Worm (Caenorhabditis elegans) whole organism, young adult: ENCODE data around the gene ZC84.6.
A peak's percentile ranks its signal among the peaks of the same experiment; 100 is the strongest.

Experiments used
- D2030.7 ChIP-seq: fragments of 200-800 bp; sonication (Bioruptor generic); IDR thresholded peaks from 2 replicates; pipeline ENCODE4 v1.3.6; 2022; ENCODE audit warnings: missing genetic modification reagents, missing genetic modification characterization, missing compliant biosample characterization
- F10E7.11 ChIP-seq: sonication (generic microtip); optimal IDR thresholded peaks from 2 replicates; lab custom pipeline; 2017; ENCODE audit warnings: mild to moderate bottlenecking, missing genetic modification characterization, moderate library complexity, missing compliant biosample characterization
- F57A8.1 ChIP-seq: fragments of 200-800 bp; sonication (Bioruptor generic); optimal IDR thresholded peaks from 2 replicates; lab custom pipeline; 2018; ENCODE audit warnings: mild to moderate bottlenecking, missing genetic modification characterization, moderate library complexity, missing compliant biosample characterization
- Y53F4B.3 ChIP-seq: fragments of 200-800 bp; sonication (Bioruptor generic); IDR thresholded peaks from 2 replicates; pipeline ENCODE4 v1.3.6; 2022; ENCODE audit warnings: missing genetic modification reagents, missing genetic modification characterization, missing compliant biosample characterization
- Y56A3A.18 ChIP-seq: fragments of 200-800 bp; sonication (Bioruptor generic); IDR thresholded peaks from 2 replicates; pipeline ENCODE4 v1.3.6; 2022; ENCODE audit warnings: missing genetic modification reagents, missing genetic modification characterization, missing compliant biosample characterization
- Y67H2A.10 ChIP-seq: fragments of 200-800 bp; sonication (Bioruptor generic); conservative IDR thresholded peaks from 2 replicates; pipeline ENCODE4 v1.3.6; 2022; ENCODE audit warnings: missing genetic modification reagents, missing genetic modification characterization, missing compliant biosample characterization
- Y79H2A.3 ChIP-seq: fragments of 200-800 bp; sonication (Bioruptor generic); conservative IDR thresholded peaks from 2 replicates; pipeline ENCODE4 v1.3.6; 2022; ENCODE audit warnings: missing genetic modification reagents, missing genetic modification characterization, missing compliant biosample characterization
- akir-1 ChIP-seq: fragments of 200-800 bp; sonication (Bioruptor generic); optimal IDR thresholded peaks from 2 replicates; lab custom pipeline; 2018; ENCODE audit warnings: mild to moderate bottlenecking, missing genetic modification characterization, moderate library complexity, missing compliant biosample characterization
- aptf-2 ChIP-seq: fragments of 200-800 bp; sonication (Bioruptor generic); conservative IDR thresholded peaks from 2 replicates; pipeline ENCODE4 v1.3.6; 2022; ENCODE audit warnings: missing genetic modification reagents, missing genetic modification characterization, missing compliant biosample characterization
- aptf-3 ChIP-seq: fragments of 200-800 bp; sonication (Bioruptor generic); IDR thresholded peaks from 2 replicates; pipeline ENCODE4 v1.3.6; 2022; ENCODE audit warnings: missing genetic modification characterization, missing compliant biosample characterization
- atf-7 ChIP-seq: sonication (generic microtip); optimal IDR thresholded peaks from 2 replicates; lab custom pipeline; 2017; ENCODE audit warnings: mild to moderate bottlenecking, missing genetic modification characterization, missing compliant biosample characterization
- attf-3 ChIP-seq: fragments of 200-800 bp; sonication (Bioruptor generic); conservative IDR thresholded peaks from 2 replicates; pipeline ENCODE4 v1.3.6; 2022; ENCODE audit warnings: missing genetic modification reagents, missing genetic modification characterization, missing compliant biosample characterization
- cebp-1 ChIP-seq, 2 experiments: fragments of 200-800 bp in 1 of 2; sonication (Bioruptor generic) in 1 of 2; sonication (generic microtip) in 1 of 2; IDR thresholded peaks in 1 of 2; optimal IDR thresholded peaks in 1 of 2; 2 replicates each; pipeline versions ENCODE4 v1.3.6 to Lab custom; 2017 to 2022; ENCODE audit warnings: missing compliant biosample characterization in 2 of 2, missing genetic modification characterization in 2 of 2, mild to moderate bottlenecking in 1 of 2, missing genetic modification reagents in 1 of 2, moderate library complexity in 1 of 2
- ceh-100 ChIP-seq: fragments of 200-800 bp; sonication (Bioruptor generic); IDR thresholded peaks from 2 replicates; pipeline ENCODE4 v1.3.6; 2022; ENCODE audit warnings: missing genetic modification reagents, missing genetic modification characterization, missing compliant biosample characterization
- efl-1 ChIP-seq: fragments of 150-350 bp; optimal IDR thresholded peaks from 2 replicates; lab custom pipeline; 2014; ENCODE audit warnings: missing biosample characterization, missing genetic modification reagents, missing genetic modification characterization
- egl-44 ChIP-seq: fragments of 200-800 bp; sonication (Bioruptor generic); IDR thresholded peaks from 2 replicates; pipeline ENCODE4 v1.3.6; 2022; ENCODE audit warnings: missing genetic modification reagents, missing genetic modification characterization, missing compliant biosample characterization
- fkh-3 ChIP-seq: sonication (generic microtip); optimal IDR thresholded peaks from 2 replicates; lab custom pipeline; 2016; ENCODE audit warnings: mild to moderate bottlenecking, missing genetic modification characterization, missing compliant biosample characterization
- hmg-1.2 ChIP-seq: fragments of 200-800 bp; sonication (Bioruptor generic); IDR thresholded peaks from 2 replicates; pipeline ENCODE4 v1.3.6; 2022; ENCODE audit warnings: missing genetic modification reagents, missing genetic modification characterization, missing compliant biosample characterization
- hrde-1 ChIP-seq: sonication (generic microtip); optimal IDR thresholded peaks from 2 replicates; lab custom pipeline; 2016; ENCODE audit warnings: missing genetic modification characterization, mild to moderate bottlenecking, missing compliant biosample characterization, moderate library complexity, missing genotype, missing genetic modification reagents, borderline replicate concordance
- let-607 ChIP-seq, 2 experiments: fragments of 200-800 bp in 1 of 2; sonication (Bioruptor generic) in 1 of 2; sonication (generic microtip) in 1 of 2; optimal IDR thresholded peaks; 2 replicates each; lab custom pipeline; 2016 to 2018; ENCODE audit warnings: mild to moderate bottlenecking in 2 of 2, missing compliant biosample characterization in 2 of 2, missing genetic modification characterization in 2 of 2, moderate library complexity in 2 of 2, missing genotype in 1 of 2
- lin-35 ChIP-seq, 3 experiments: fragments of 150-350 bp in 2 of 3; sonication (generic microtip) in 1 of 3; optimal IDR thresholded peaks; 2 replicates each; lab custom pipeline; 2014 to 2018; ENCODE audit warnings: missing biosample characterization in 3 of 3, missing genetic modification characterization in 3 of 3, missing genetic modification reagents in 3 of 3
- lir-1 ChIP-seq: fragments of 200-800 bp; sonication (Bioruptor generic); conservative IDR thresholded peaks from 2 replicates; pipeline ENCODE4 v1.3.6; 2022; ENCODE audit warnings: missing genetic modification reagents, missing genetic modification characterization, missing compliant biosample characterization
- madf-3 ChIP-seq: fragments of 200-800 bp; sonication (Bioruptor generic); IDR thresholded peaks from 2 replicates; pipeline ENCODE4 v1.3.6; 2022; ENCODE audit warnings: missing genetic modification reagents, missing genetic modification characterization, missing compliant biosample characterization
- madf-8 ChIP-seq: fragments of 200-800 bp; sonication (Bioruptor generic); conservative IDR thresholded peaks from 2 replicates; pipeline ENCODE4 v1.3.6; 2022; ENCODE audit warnings: missing genetic modification reagents, missing genetic modification characterization, missing compliant biosample characterization
- mel-28 ChIP-seq: sonication (generic microtip); optimal IDR thresholded peaks from 2 replicates; lab custom pipeline; 2016; ENCODE audit warnings: borderline replicate concordance, mild to moderate bottlenecking, missing genetic modification characterization, missing compliant biosample characterization
- nhr-179 ChIP-seq: sonication (generic microtip); optimal IDR thresholded peaks from 2 replicates; lab custom pipeline; 2016; ENCODE audit warnings: mild to moderate bottlenecking, missing genetic modification characterization, missing compliant biosample characterization
- nhr-27 ChIP-seq: fragments of 200-800 bp; sonication (Bioruptor generic); optimal IDR thresholded peaks from 2 replicates; lab custom pipeline; 2018; ENCODE audit warnings: mild to moderate bottlenecking, missing genetic modification characterization, moderate library complexity, missing compliant biosample characterization
- nhr-80 ChIP-seq: sonication (generic microtip); optimal IDR thresholded peaks from 2 replicates; lab custom pipeline; 2016; ENCODE audit warnings: missing genetic modification characterization, missing compliant biosample characterization
- nhr-90 ChIP-seq: sonication (generic microtip); optimal IDR thresholded peaks from 2 replicates; lab custom pipeline; 2016; ENCODE audit warnings: missing genotype, mild to moderate bottlenecking, missing genetic modification characterization, missing compliant biosample characterization
- repo-1 ChIP-seq: sonication (generic microtip); optimal IDR thresholded peaks from 2 replicates; lab custom pipeline; 2017; ENCODE audit warnings: mild to moderate bottlenecking, missing genetic modification characterization, missing compliant biosample characterization
- sea-2 ChIP-seq: fragments of 200-800 bp; sonication (Bioruptor generic); IDR thresholded peaks from 2 replicates; pipeline ENCODE4 v1.3.6; 2022; ENCODE audit warnings: missing genetic modification characterization, missing compliant biosample characterization
- snpc-1.3 ChIP-seq: sonication (generic microtip); optimal IDR thresholded peaks from 2 replicates; lab custom pipeline; 2017; ENCODE audit warnings: missing genetic modification characterization, mild to moderate bottlenecking, missing compliant biosample characterization, antibody characterized with exemption, moderate library complexity, missing genotype, missing genetic modification reagents; ENCODE audit not compliant: insufficient read depth
- snpc-4 ChIP-seq, 5 experiments: fragments of 150-350 bp in 1 of 5; sonication (generic microtip) in 4 of 5; optimal IDR thresholded peaks; 2 replicates each; lab custom pipeline; 2014 to 2018; ENCODE audit warnings: missing genetic modification characterization in 5 of 5, missing biosample characterization in 3 of 5, antibody characterized with exemption in 2 of 5, mild to moderate bottlenecking in 2 of 5, missing compliant biosample characterization in 2 of 5, missing genotype in 2 of 5, moderate library complexity in 2 of 5, missing genetic modification reagents in 1 of 5
- sptf-2 ChIP-seq: fragments of 200-800 bp; sonication (Bioruptor generic); optimal IDR thresholded peaks from 2 replicates; lab custom pipeline; 2018; ENCODE audit warnings: mild to moderate bottlenecking, missing genetic modification characterization, missing compliant biosample characterization
- zfh-2 ChIP-seq: fragments of 200-800 bp; sonication (Bioruptor generic); conservative IDR thresholded peaks from 2 replicates; pipeline ENCODE4 v1.3.6; 2022; ENCODE audit warnings: missing genetic modification reagents, missing genetic modification characterization, missing compliant biosample characterization
- ztf-26 ChIP-seq: sonication (generic microtip); optimal IDR thresholded peaks from 2 replicates; lab custom pipeline; 2017; ENCODE audit warnings: missing genetic modification characterization, missing compliant biosample characterization

Gene ZC84.6

ce11 chrIII:9181246-9181645, 18.3 kb downstream of the ZC84.6 start, which contains the start of gene tax-4:
tax-4 (plus strand) TSS chrIII:9181546.
- TF ChIP-seq hmg-1.2 (GFP tag; lab: Robert Waterston, UW) (no peak), madf-3 (no peak), snpc-1.3 (tag; lab: Kevin White, UChicago) (no peak), efl-1 (no peak), nhr-90 (no peak), hrde-1 (tag; lab: Kevin White, UChicago) (no peak), sea-2 (GFP tag; lab: Robert Waterston, UW) (no peak), D2030.7 (GFP tag; lab: Robert Waterston, UW) (no peak), lin-35 (GFP tag; optimal IDR thresholded peaks at IDR 0.05; lab: Kevin White, UChicago) (no peak), F57A8.1 (no peak), aptf-3 (GFP tag; lab: Robert Waterston, UW) (no peak), F10E7.11 (tag; lab: Kevin White, UChicago) (no peak), fkh-3 (tag; lab: Kevin White, UChicago) (no peak), nhr-179 (tag; lab: Kevin White, UChicago) (no peak), madf-8 (GFP tag; lab: Robert Waterston, UW) (no peak), lir-1 (no peak), repo-1 (tag; lab: Kevin White, UChicago) (no peak), snpc-4 (GFP tag; optimal IDR thresholded peaks at IDR 0.05; lab: Kevin White, UChicago) (no peak), snpc-4 (tag; optimal IDR thresholded peaks at IDR 0.05; lab: Kevin White, UChicago) (no peak)
- TF ChIP-seq, all 124 proteins: peak for 0

- TF ChIP-seq zfh-2 (GFP tag; lab: Robert Waterston, UW), result no peak
- TF ChIP-seq nhr-27, result no peak
- no peak for TF ChIP-seq egl-44
- no peak for TF ChIP-seq madf-8 (GFP tag; lab: Robert Waterston, UW)
- no peak for TF ChIP-seq let-607 (tag; optimal IDR thresholded peaks at IDR 0.05; lab: Kevin White, UChicago)
- TF ChIP-seq Y67H2A.10, result no peak
- no peak for TF ChIP-seq snpc-4 (GFP tag; optimal IDR thresholded peaks at IDR 0.05; lab: Kevin White, UChicago)
- TF ChIP-seq snpc-4 (tag; optimal IDR thresholded peaks at IDR 0.05; lab: Kevin White, UChicago), result no peak
- no peak for TF ChIP-seq Y53F4B.3 (GFP tag; lab: Robert Waterston, UW)
- no peak for TF ChIP-seq akir-1 (GFP tag; lab: Kevin White, UChicago)
- TF ChIP-seq Y56A3A.18 (GFP tag; lab: Robert Waterston, UW), result no peak
- no peak for TF ChIP-seq sea-2 (GFP tag; lab: Robert Waterston, UW)
- TF ChIP-seq Y79H2A.3 (GFP tag; lab: Robert Waterston, UW), result no peak
- TF ChIP-seq atf-7 (tag; lab: Kevin White, UChicago), result no peak
- no peak for TF ChIP-seq ceh-100 (GFP tag; lab: Robert Waterston, UW)
- no peak for TF ChIP-seq aptf-2 (GFP tag; lab: Robert Waterston, UW)
- TF ChIP-seq cebp-1 (GFP tag; IDR thresholded peaks at IDR 0.05; lab: Robert Waterston, UW), result no peak
- TF ChIP-seq cebp-1 (tag; optimal IDR thresholded peaks at IDR 0.05; lab: Kevin White, UChicago), result no peak
- TF ChIP-seq attf-3 (GFP tag; lab: Robert Waterston, UW), result no peak
- TF ChIP-seq ztf-26, result no peak
- no peak for TF ChIP-seq sptf-2 (GFP tag; lab: Kevin White, UChicago)
- TF ChIP-seq nhr-179 (tag; lab: Kevin White, UChicago), result no peak
These were observed 21.6 kb downstream of the ZC84.6 start for ce11 chrIII:9177874-9178273.

- TF ChIP-seq nhr-80 (tag; lab: Kevin White, UChicago) (peak; percentile 47), hmg-1.2 (GFP tag; lab: Robert Waterston, UW) (peak; percentile 77; the same call in 1 of the 2 replicates), mel-28 (no peak)
These were observed 23.5 kb downstream of the ZC84.6 start for ce11 chrIII:9176008-9176407.
